Worm (Caenorhabditis elegans): Measurements from ENCODE around the gene C04C11.1.

DNA sequence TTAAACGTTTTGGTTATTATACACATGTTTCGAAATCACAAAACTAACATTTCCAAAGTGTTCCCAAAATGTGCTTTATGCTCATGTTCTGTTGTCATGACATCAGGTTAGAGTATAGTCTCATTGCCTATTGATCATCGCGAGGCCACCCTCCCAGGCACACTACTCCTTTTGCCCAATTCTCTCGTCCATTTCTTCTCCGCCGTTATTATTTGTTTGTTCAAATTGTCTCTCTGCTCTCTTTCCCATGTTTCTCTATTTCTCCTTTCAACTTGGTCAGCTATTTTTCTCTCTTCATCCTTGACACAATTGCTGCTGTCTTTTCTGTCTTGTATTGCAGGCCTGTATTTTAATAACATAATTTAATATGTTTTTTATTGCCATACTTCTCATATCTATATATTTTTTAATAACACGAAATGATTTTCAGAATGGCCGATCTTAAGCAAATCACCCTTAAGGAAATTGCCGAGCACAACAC, 18.9 kb upstream of the C04C11.1 start, which contains the start of gene cytb-5.1:
- no peak for TF ChIP-seq lin-26 (GFP tag; IDR thresholded peaks at IDR 0.05)
- TF ChIP-seq hmg-1.2 (GFP tag; IDR thresholded peaks at IDR 0.05): no peak
- TF ChIP-seq ceh-91 (GFP tag; IDR thresholded peaks at IDR 0.05): no peak

All from whole organism, young adult.